Worm (Caenorhabditis elegans): ENCODE data around the gene H39E23.2.

The H39E23.2 gene

ce11 chrV:14107511-14107910 lies 2.6 kb upstream of the H39E23.2 start, which contains the start of gene H39E23.3:
H39E23.3 (plus strand) TSS chrV:14107811.
- TF ChIP-seq ets-4 (tag; optimal IDR thresholded peaks at IDR 0.05) (no peak), ceh-34 (tag; optimal IDR thresholded peaks at IDR 0.05) (no peak), unc-42 (tag; optimal IDR thresholded peaks at IDR 0.05) (no peak), pax-1 (tag; optimal IDR thresholded peaks at IDR 0.05) (no peak), C38D4.7 (GFP tag; optimal IDR thresholded peaks at IDR 0.05) (no peak), ceh-2 (tag; optimal IDR thresholded peaks at IDR 0.05) (no peak), ceh-19 (GFP tag; optimal IDR thresholded peaks at IDR 0.05) (no peak), mec-3 (tag; optimal IDR thresholded peaks at IDR 0.05; ENCODE audit: borderline replicate concordance) (no peak), ceh-9 (tag; optimal IDR thresholded peaks at IDR 0.05) (no peak), fax-1 (tag; optimal IDR thresholded peaks at IDR 0.05) (no peak), pros-1 (tag; optimal IDR thresholded peaks at IDR 0.05) (no peak), tbx-2 (tag; optimal IDR thresholded peaks at IDR 0.05) (no peak), K09A11.1 (tag; optimal IDR thresholded peaks at IDR 0.05; ENCODE audit: insufficient read depth) (no peak)

ce11 chrV:14120674-14121073 lies 10.5 kb downstream of the H39E23.2 start:
- TF ChIP-seq ceh-48 (tag; optimal IDR thresholded peaks at IDR 0.05) (no peak), hlh-8 (tag; optimal IDR thresholded peaks at IDR 0.05) (no peak), ets-4 (tag; optimal IDR thresholded peaks at IDR 0.05) (no peak), sox-2 (GFP tag; IDR thresholded peaks at IDR 0.05) (no peak), F13H6.1 (tag; optimal IDR thresholded peaks at IDR 0.05) (no peak), ceh-18 (tag; optimal IDR thresholded peaks at IDR 0.05) (no peak)

DNA sequence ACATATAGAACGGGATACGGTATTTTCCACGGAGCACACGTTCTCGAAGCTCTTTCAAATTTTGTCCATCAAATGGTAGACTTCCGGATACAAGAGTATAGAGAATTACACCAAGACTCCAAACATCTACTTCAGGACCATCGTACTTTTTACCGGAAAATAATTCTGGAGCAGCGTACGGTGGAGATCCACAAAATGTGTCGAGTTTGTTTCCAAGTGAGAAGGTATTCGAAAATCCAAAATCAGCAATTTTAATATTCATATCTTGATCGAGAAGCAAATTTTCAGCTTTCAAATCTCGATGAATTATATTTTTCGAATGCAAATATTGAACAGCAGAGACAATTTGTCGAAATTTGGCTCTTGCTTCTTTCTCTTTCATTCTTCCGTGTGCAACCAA lies 13.0 kb downstream of the H39E23.2 start:
- TF ChIP-seq pax-1 (tag; optimal IDR thresholded peaks at IDR 0.05), result no peak
- no peak for TF ChIP-seq odd-2 (tag; optimal IDR thresholded peaks at IDR 0.05)
- no peak for TF ChIP-seq hlh-15 (tag; optimal IDR thresholded peaks at IDR 0.05)
- TF ChIP-seq K02D7.2 (tag; optimal IDR thresholded peaks at IDR 0.05), result no peak
- no peak for TF ChIP-seq sox-4 (tag; optimal IDR thresholded peaks at IDR 0.05)
- no peak for TF ChIP-seq ceh-31 (tag; optimal IDR thresholded peaks at IDR 0.05)
- TF ChIP-seq pqm-1 (tag; optimal IDR thresholded peaks at IDR 0.05), result no peak
- TF ChIP-seq ttx-3 (tag; optimal IDR thresholded peaks at IDR 0.05), result no peak
- no peak for TF ChIP-seq ceh-18 (tag; optimal IDR thresholded peaks at IDR 0.05)
- TF ChIP-seq C08G9.2 (tag; optimal IDR thresholded peaks at IDR 0.05), result no peak
- TF ChIP-seq hlh-30 (tag; optimal IDR thresholded peaks at IDR 0.05; ENCODE audit: insufficient read depth), result no peak
- TF ChIP-seq nhr-11 (tag; optimal IDR thresholded peaks at IDR 0.05), result no peak
- no peak for TF ChIP-seq ref-2 (tag; optimal IDR thresholded peaks at IDR 0.05)
- no peak for TF ChIP-seq K09A11.1 (tag; optimal IDR thresholded peaks at IDR 0.05; ENCODE audit: insufficient read depth)
- TF ChIP-seq pros-1 (tag; optimal IDR thresholded peaks at IDR 0.05), result no peak
- TF ChIP-seq tbx-2 (tag; optimal IDR thresholded peaks at IDR 0.05), result no peak
- TF ChIP-seq gmeb-2 (tag; optimal IDR thresholded peaks at IDR 0.05), result no peak
- no peak for TF ChIP-seq ceh-9 (tag; optimal IDR thresholded peaks at IDR 0.05)

- TF ChIP-seq unc-42 (tag; optimal IDR thresholded peaks at IDR 0.05), result peak; percentile 77
- TF ChIP-seq unc-3 (GFP tag; conservative IDR thresholded peaks at IDR 0.05), result no peak
- no peak for TF ChIP-seq unc-3 (tag; optimal IDR thresholded peaks at IDR 0.05)
- TF ChIP-seq ceh-45 (GFP tag; IDR thresholded peaks at IDR 0.05), result no peak
- no peak for TF ChIP-seq dve-1 (tag; optimal IDR thresholded peaks at IDR 0.05)
- TF ChIP-seq hlh-6 (tag; optimal IDR thresholded peaks at IDR 0.05), result peak; percentile 9
- no peak for TF ChIP-seq pag-3 (tag; optimal IDR thresholded peaks at IDR 0.05; ENCODE audit: borderline replicate concordance)
- no peak for TF ChIP-seq sdc-2 (tag; optimal IDR thresholded peaks at IDR 0.05)
Observed at ce11 chrV:14126341-14126924, 16.3 kb downstream of the H39E23.2 start.

All from whole organism, late embryonic.